Fruit fly (Drosophila melanogaster) whole organism, embryonic: ENCODE results near the gene Nsun5.

Source experiments
- Abd-B ChIP-seq: fragments of 200-800 bp; sonication (Bioruptor generic); optimal IDR thresholded peaks from 2 replicates; lab custom pipeline; 2018; ENCODE audit warnings: missing biosample characterization, mild to moderate bottlenecking, missing genetic modification characterization, moderate library complexity
- CG10209 ChIP-seq: fragments of 200-800 bp; sonication (Bioruptor generic); optimal IDR thresholded peaks from 3 replicates; lab custom pipeline; 2017; ENCODE audit warnings: missing biosample characterization, mild to moderate bottlenecking, missing genetic modification characterization, missing genetic modification reagents
- CG3163 ChIP-seq: fragments of 200-800 bp; sonication (Bioruptor generic); optimal IDR thresholded peaks from 3 replicates; lab custom pipeline; 2016; ENCODE audit warnings: missing biosample characterization, missing genetic modification characterization
- CG3995 ChIP-seq: fragments of 200-800 bp; sonication (Bioruptor generic); optimal IDR thresholded peaks from 3 replicates; lab custom pipeline; 2016; ENCODE audit warnings: missing biosample characterization, missing genetic modification characterization
- Sox100B ChIP-seq: fragments of 200-800 bp; sonication (Bioruptor generic); optimal IDR thresholded peaks from 3 replicates; lab custom pipeline; 2018; ENCODE audit warnings: missing biosample characterization, mild to moderate bottlenecking, missing genetic modification characterization
- hth ChIP-seq: fragments of >200 bp; optimal IDR thresholded peaks from 2 replicates; lab custom pipeline; 2017; ENCODE audit warnings: inconsistent platforms
- wor ChIP-seq: fragments of 200-800 bp; sonication (Bioruptor generic); IDR thresholded peaks from 2 replicates; pipeline ENCODE4 v1.3.6; 2022; ENCODE audit warnings: missing biosample characterization, missing genetic modification characterization

DNA sequence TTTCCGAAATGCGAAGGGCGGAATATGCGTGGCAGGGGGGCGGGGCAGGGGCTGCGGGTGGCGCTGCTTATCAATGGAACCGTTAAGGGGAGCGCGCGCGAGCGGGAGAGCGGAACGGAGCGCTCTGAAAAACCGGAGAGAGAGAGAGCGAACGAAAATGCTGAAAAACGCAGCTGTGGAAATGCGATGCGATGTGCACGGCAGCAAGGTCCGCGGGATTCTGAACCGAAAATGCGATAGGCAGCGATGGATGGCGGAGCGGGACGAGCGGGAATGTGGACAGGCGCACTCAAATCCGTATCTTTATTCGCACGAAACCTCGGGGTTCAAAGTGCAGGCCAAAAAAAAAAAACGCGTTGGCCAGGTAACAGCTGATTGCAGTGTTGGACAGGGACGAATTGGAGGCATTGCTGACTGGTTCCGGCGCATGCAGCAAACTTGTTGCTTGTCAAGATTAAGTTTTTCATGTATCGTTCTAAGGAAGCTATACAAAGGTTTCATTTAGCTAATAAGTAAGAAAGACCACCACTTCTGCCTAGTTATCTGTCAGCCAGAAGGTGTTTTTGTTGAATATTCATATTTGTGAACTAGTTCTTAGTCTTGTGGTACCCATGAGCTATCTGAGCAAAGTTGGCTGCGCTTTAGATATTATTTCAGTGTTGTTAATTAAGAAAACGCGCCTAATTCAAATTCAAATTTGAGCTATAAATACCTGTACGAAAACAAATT lies 14.4 kb downstream of the Nsun5 start, which contains the start of gene Ppcs:
- TF ChIP-seq hth (lab: Kevin White, UChicago) (no peak), CG10209 (peak; percentile 51), CG3163 (peak; percentile 57), Sox100B (GFP tag; lab: Kevin White, UChicago) (peak; percentile 81), CG3995 (GFP tag; lab: Kevin White, UChicago) (peak; percentile 63), wor (GFP tag; lab: Robert Waterston, UW) (no peak), Abd-B (peak; percentile 50)
